Worm (Caenorhabditis elegans) whole organism, L2 larva: ENCODE measurements around the gene bath-36.

ENCODE experiments used
- alr-1 ChIP-seq: fragments of 150-350 bp; optimal IDR thresholded peaks from 2 replicates; lab custom pipeline; 2014; ENCODE audit warnings: missing biosample characterization, missing genetic modification characterization
- lsy-2 ChIP-seq, 2 experiments: fragments of 150-350 bp in 1 of 2; sonication (generic microtip) in 1 of 2; optimal IDR thresholded peaks; 2 replicates each; lab custom pipeline; 2014 to 2017; ENCODE audit warnings: missing biosample characterization in 2 of 2, missing genetic modification characterization in 2 of 2
- nhr-12 ChIP-seq: fragments of 150-350 bp; optimal IDR thresholded peaks from 2 replicates; lab custom pipeline; 2014; ENCODE audit warnings: missing biosample characterization, missing genetic modification characterization
- nhr-21 ChIP-seq: fragments of 150-350 bp; optimal IDR thresholded peaks from 2 replicates; lab custom pipeline; 2014; ENCODE audit warnings: missing biosample characterization, missing genetic modification characterization
- nhr-237 ChIP-seq: fragments of 150-350 bp; optimal IDR thresholded peaks from 2 replicates; lab custom pipeline; 2014; ENCODE audit warnings: missing biosample characterization, missing genetic modification characterization
- nhr-25 ChIP-seq: fragments of 150-350 bp; sonication (generic microtip); optimal IDR thresholded peaks from 3 replicates; lab custom pipeline; 2014; ENCODE audit warnings: missing biosample characterization, missing genetic modification characterization
- nhr-77 ChIP-seq: fragments of 150-350 bp; optimal IDR thresholded peaks from 2 replicates; lab custom pipeline; 2014; ENCODE audit warnings: missing biosample characterization, missing genetic modification characterization
- unc-39 ChIP-seq: fragments of 150-350 bp; optimal IDR thresholded peaks from 2 replicates; lab custom pipeline; 2014; ENCODE audit warnings: missing biosample characterization, missing genetic modification characterization
- ztf-1 ChIP-seq: fragments of 200-800 bp; sonication (Bioruptor generic); conservative IDR thresholded peaks from 2 replicates; pipeline ENCODE4 v1.3.6; 2022; ENCODE audit warnings: missing genetic modification characterization, missing compliant biosample characterization

- TF ChIP-seq nhr-12 (no peak), ztf-1 (GFP tag; lab: Robert Waterston, UW) (no peak), nhr-237 (tag; lab: Kevin White, UChicago) (no peak), lsy-2 (tag; optimal IDR thresholded peaks at IDR 0.05; lab: Kevin White, UChicago) (no peak), unc-39 (tag; lab: Kevin White, UChicago) (no peak), alr-1 (tag; lab: Kevin White, UChicago) (no peak), nhr-21 (tag; lab: Kevin White, UChicago) (no peak), nhr-77 (tag; lab: Kevin White, UChicago) (no peak), nhr-25 (tag; lab: Kevin White, UChicago) (no peak)
Measured at ce11 chrV:15197955-15198354, 10.3 kb downstream of the bath-36 start, which contains the start of gene srw-1.
